Fruit fly (Drosophila melanogaster) whole organism, wandering third instar larva: ENCODE data around the gene gt.

Source experiments
- Abd-B ChIP-seq: fragments of >200 bp; optimal IDR thresholded peaks from 2 replicates; lab custom pipeline; 2017; ENCODE audit warnings: missing biosample characterization, missing genetic modification characterization
- CG9705 ChIP-seq: fragments of 200-800 bp; sonication (Bioruptor generic); optimal IDR thresholded peaks from 2 replicates; lab custom pipeline; 2018; ENCODE audit warnings: missing biosample characterization, mild to moderate bottlenecking, missing genetic modification characterization
- HLH106 ChIP-seq: fragments of 200-800 bp; optimal IDR thresholded peaks from 3 replicates; lab custom pipeline; 2019; ENCODE audit warnings: missing biosample characterization, mild to moderate bottlenecking, missing genetic modification characterization, moderate library complexity
- Hr83 ChIP-seq: fragments of 200-300 bp; sonication (Bioruptor generic); optimal IDR thresholded peaks from 2 replicates; lab custom pipeline; 2016; ENCODE audit warnings: missing biosample characterization, mild to moderate bottlenecking, missing genetic modification characterization, moderate library complexity; ENCODE audit not compliant: poor library complexity, severe bottlenecking
- OdsH ChIP-seq: fragments of 200-800 bp; sonication (Bioruptor generic); optimal IDR thresholded peaks from 2 replicates; lab custom pipeline; 2016; ENCODE audit warnings: missing biosample characterization, mild to moderate bottlenecking, missing genetic modification characterization
- Sp1 ChIP-seq: fragments of 200-800 bp; sonication (Bioruptor generic); optimal IDR thresholded peaks from 3 replicates; lab custom pipeline; 2019; ENCODE audit warnings: missing biosample characterization, mild to moderate bottlenecking, missing genetic modification characterization, moderate library complexity
- dmrt93B ChIP-seq: fragments of 200-800 bp; sonication (Bioruptor generic); optimal IDR thresholded peaks from 2 replicates; lab custom pipeline; 2018; ENCODE audit warnings: missing biosample characterization, mild to moderate bottlenecking, missing genetic modification characterization
- fru ChIP-seq: fragments of 200-800 bp; sonication (Bioruptor generic); optimal IDR thresholded peaks from 3 replicates; lab custom pipeline; 2016; ENCODE audit warnings: missing biosample characterization, mild to moderate bottlenecking, missing genetic modification characterization
- h ChIP-seq: fragments of 200-800 bp; sonication (Bioruptor generic); optimal IDR thresholded peaks from 3 replicates; lab custom pipeline; 2016; ENCODE audit warnings: missing biosample characterization, mild to moderate bottlenecking, missing genetic modification characterization

dm6 chrX:2461421-2462393 lies 32.9 kb upstream of the gt start:
- TF ChIP-seq h (GFP tag; lab: Kevin White, UChicago), result no peak
- no peak for TF ChIP-seq Hr83 (GFP tag; lab: Kevin White, UChicago)
- TF ChIP-seq fru (GFP tag; lab: Kevin White, UChicago), result no peak
- no peak for TF ChIP-seq Sp1 (GFP tag; lab: Kevin White, UChicago)
- no peak for TF ChIP-seq OdsH (GFP tag; lab: Kevin White, UChicago)
- TF ChIP-seq CG9705 (GFP tag; lab: Kevin White, UChicago), result no peak
- no peak for TF ChIP-seq Abd-B (GFP tag; lab: Kevin White, UChicago)
- TF ChIP-seq dmrt93B, result no peak
- TF ChIP-seq HLH106 (tag; lab: Kevin White, UChicago), result no peak
